Worm (Caenorhabditis elegans) whole organism, young adult: ENCODE results near the gene F26H11.8.

ENCODE experiments used
- B0035.1 ChIP-seq: sonication (generic microtip); optimal IDR thresholded peaks from 2 replicates; lab custom pipeline; 2016; ENCODE audit warnings: missing genetic modification characterization, mild to moderate bottlenecking, missing compliant biosample characterization, missing genotype, missing genetic modification reagents
- F10E7.11 ChIP-seq: sonication (generic microtip); optimal IDR thresholded peaks from 2 replicates; lab custom pipeline; 2017; ENCODE audit warnings: mild to moderate bottlenecking, missing genetic modification characterization, moderate library complexity, missing compliant biosample characterization
- F22D6.2 ChIP-seq: sonication (generic microtip); optimal IDR thresholded peaks from 2 replicates; lab custom pipeline; 2016; ENCODE audit warnings: mild to moderate bottlenecking, missing genetic modification characterization, missing compliant biosample characterization
- F33H1.4 ChIP-seq: fragments of 200-800 bp; sonication (Bioruptor generic); IDR thresholded peaks from 2 replicates; pipeline ENCODE4 v1.3.6; 2022; ENCODE audit warnings: missing genetic modification reagents, missing genetic modification characterization, missing compliant biosample characterization
- F52B5.7 ChIP-seq: sonication (generic microtip); optimal IDR thresholded peaks from 2 replicates; lab custom pipeline; 2016; ENCODE audit warnings: mild to moderate bottlenecking, missing genetic modification characterization, missing compliant biosample characterization
- F57A8.1 ChIP-seq: fragments of 200-800 bp; sonication (Bioruptor generic); optimal IDR thresholded peaks from 2 replicates; lab custom pipeline; 2018; ENCODE audit warnings: mild to moderate bottlenecking, missing genetic modification characterization, moderate library complexity, missing compliant biosample characterization
- akir-1 ChIP-seq: fragments of 200-800 bp; sonication (Bioruptor generic); optimal IDR thresholded peaks from 2 replicates; lab custom pipeline; 2018; ENCODE audit warnings: mild to moderate bottlenecking, missing genetic modification characterization, moderate library complexity, missing compliant biosample characterization
- ama-1 ChIP-seq, 3 experiments: fragments of 150-350 bp in 1 of 3; sonication (generic microtip) in 2 of 3; optimal IDR thresholded peaks; 2 replicates each; lab custom pipeline; 2014 to 2018; ENCODE audit warnings: missing biosample characterization in 2 of 3, missing genetic modification characterization in 2 of 3, missing genetic modification reagents in 2 of 3
- athp-1 ChIP-seq: sonication (generic microtip); optimal IDR thresholded peaks from 2 replicates; lab custom pipeline; 2017; ENCODE audit warnings: mild to moderate bottlenecking, missing genetic modification characterization, missing compliant biosample characterization
- attf-5 ChIP-seq: fragments of 200-800 bp; sonication (Bioruptor generic); optimal IDR thresholded peaks from 2 replicates; lab custom pipeline; 2018; ENCODE audit warnings: mild to moderate bottlenecking, missing genetic modification characterization, missing compliant biosample characterization
- ceh-100 ChIP-seq: fragments of 200-800 bp; sonication (Bioruptor generic); IDR thresholded peaks from 2 replicates; pipeline ENCODE4 v1.3.6; 2022; ENCODE audit warnings: missing genetic modification reagents, missing genetic modification characterization, missing compliant biosample characterization
- ceh-91 ChIP-seq: fragments of 200-800 bp; sonication (Bioruptor generic); IDR thresholded peaks from 2 replicates; pipeline ENCODE4 v1.3.6; 2022; ENCODE audit warnings: missing genetic modification reagents, missing genetic modification characterization, missing compliant biosample characterization
- dox-1 ChIP-seq: fragments of 200-800 bp; sonication (Bioruptor generic); IDR thresholded peaks from 2 replicates; pipeline ENCODE4 v1.3.6; 2022; ENCODE audit warnings: missing genetic modification reagents, missing genetic modification characterization, missing compliant biosample characterization
- dpl-1 ChIP-seq: fragments of 150-350 bp; optimal IDR thresholded peaks from 2 replicates; lab custom pipeline; 2014; ENCODE audit warnings: missing biosample characterization, missing genetic modification reagents, missing genetic modification characterization
- efl-1 ChIP-seq: fragments of 150-350 bp; optimal IDR thresholded peaks from 2 replicates; lab custom pipeline; 2014; ENCODE audit warnings: missing biosample characterization, missing genetic modification reagents, missing genetic modification characterization
- egl-18 ChIP-seq: fragments of 200-800 bp; sonication (Bioruptor generic); IDR thresholded peaks from 2 replicates; pipeline ENCODE4 v1.3.6; 2022; ENCODE audit warnings: missing genetic modification reagents, missing genetic modification characterization, missing compliant biosample characterization
- ekl-4 ChIP-seq: fragments of 200-800 bp; sonication (Bioruptor generic); IDR thresholded peaks from 2 replicates; pipeline ENCODE4 v1.3.6; 2022; ENCODE audit warnings: missing genetic modification reagents, missing genetic modification characterization, missing compliant biosample characterization
- him-1 ChIP-seq: sonication (generic microtip); optimal IDR thresholded peaks from 2 replicates; lab custom pipeline; 2016; ENCODE audit warnings: missing genotype, missing genetic modification reagents, missing genetic modification characterization, missing compliant biosample characterization
- lag-1 ChIP-seq: fragments of 200-800 bp; sonication (Bioruptor generic); IDR thresholded peaks from 2 replicates; pipeline ENCODE4 v1.3.6; 2022; ENCODE audit warnings: missing genetic modification reagents, missing genetic modification characterization, missing compliant biosample characterization
- lin-35 ChIP-seq, 3 experiments: fragments of 150-350 bp in 2 of 3; sonication (generic microtip) in 1 of 3; optimal IDR thresholded peaks; 2 replicates each; lab custom pipeline; 2014 to 2018; ENCODE audit warnings: missing biosample characterization in 3 of 3, missing genetic modification characterization in 3 of 3, missing genetic modification reagents in 3 of 3
- lin-54 ChIP-seq: fragments of 200-800 bp; sonication (Bioruptor generic); optimal IDR thresholded peaks from 2 replicates; lab custom pipeline; 2018; ENCODE audit warnings: mild to moderate bottlenecking, missing genetic modification characterization, missing compliant biosample characterization
- lsl-1 ChIP-seq: fragments of 200-800 bp; sonication (Bioruptor generic); optimal IDR thresholded peaks from 2 replicates; lab custom pipeline; 2018; ENCODE audit warnings: mild to moderate bottlenecking, missing genetic modification characterization, moderate library complexity, missing compliant biosample characterization
- madf-10 ChIP-seq: sonication (generic microtip); optimal IDR thresholded peaks from 2 replicates; lab custom pipeline; 2016; ENCODE audit warnings: mild to moderate bottlenecking, missing genetic modification characterization, missing compliant biosample characterization
- madf-6 ChIP-seq: fragments of 200-800 bp; sonication (Bioruptor generic); IDR thresholded peaks from 2 replicates; pipeline ENCODE4 v1.3.6; 2022; ENCODE audit warnings: missing genetic modification reagents, missing genetic modification characterization, missing compliant biosample characterization
- madf-8 ChIP-seq: fragments of 200-800 bp; sonication (Bioruptor generic); conservative IDR thresholded peaks from 2 replicates; pipeline ENCODE4 v1.3.6; 2022; ENCODE audit warnings: missing genetic modification reagents, missing genetic modification characterization, missing compliant biosample characterization
- mcd-1 ChIP-seq: fragments of 200-800 bp; sonication (Bioruptor generic); IDR thresholded peaks from 2 replicates; pipeline ENCODE4 v1.3.6; 2022; ENCODE audit warnings: missing genetic modification reagents, missing genetic modification characterization, missing compliant biosample characterization
- nfya-2 ChIP-seq: fragments of 200-800 bp; sonication (Bioruptor generic); IDR thresholded peaks from 2 replicates; pipeline ENCODE4 v1.3.6; 2022; ENCODE audit warnings: missing genetic modification reagents, missing genetic modification characterization, missing compliant biosample characterization
- nhr-27 ChIP-seq: fragments of 200-800 bp; sonication (Bioruptor generic); optimal IDR thresholded peaks from 2 replicates; lab custom pipeline; 2018; ENCODE audit warnings: mild to moderate bottlenecking, missing genetic modification characterization, moderate library complexity, missing compliant biosample characterization
- snpc-1.3 ChIP-seq: sonication (generic microtip); optimal IDR thresholded peaks from 2 replicates; lab custom pipeline; 2017; ENCODE audit warnings: missing genetic modification characterization, mild to moderate bottlenecking, missing compliant biosample characterization, antibody characterized with exemption, moderate library complexity, missing genotype, missing genetic modification reagents; ENCODE audit not compliant: insufficient read depth
- somi-1 ChIP-seq: fragments of 200-800 bp; sonication (Bioruptor generic); optimal IDR thresholded peaks from 2 replicates; lab custom pipeline; 2018; ENCODE audit warnings: mild to moderate bottlenecking, missing genetic modification characterization, missing compliant biosample characterization
- sptf-2 ChIP-seq: fragments of 200-800 bp; sonication (Bioruptor generic); optimal IDR thresholded peaks from 2 replicates; lab custom pipeline; 2018; ENCODE audit warnings: mild to moderate bottlenecking, missing genetic modification characterization, missing compliant biosample characterization
- tbp1 ChIP-seq: fragments of 200-800 bp; sonication (Bioruptor generic); optimal IDR thresholded peaks from 2 replicates; lab custom pipeline; 2018; ENCODE audit warnings: mild to moderate bottlenecking, missing genetic modification characterization, missing compliant biosample characterization
- tlf-1 ChIP-seq: fragments of 200-800 bp; sonication (Bioruptor generic); optimal IDR thresholded peaks from 2 replicates; lab custom pipeline; 2018; ENCODE audit warnings: mild to moderate bottlenecking, missing genetic modification characterization, missing compliant biosample characterization
- unc-130 ChIP-seq: sonication (generic microtip); optimal IDR thresholded peaks from 2 replicates; lab custom pipeline; 2016; ENCODE audit warnings: missing genetic modification reagents, missing genetic modification characterization, missing compliant biosample characterization
- unc-62 ChIP-seq: fragments of 150-350 bp; optimal IDR thresholded peaks from 2 replicates; lab custom pipeline; 2014; ENCODE audit warnings: missing biosample characterization, missing genetic modification reagents, missing genetic modification characterization
- xnd-1 ChIP-seq: sonication (generic microtip); optimal IDR thresholded peaks from 2 replicates; lab custom pipeline; 2016; ENCODE audit warnings: missing genotype, missing genetic modification reagents, missing genetic modification characterization, missing compliant biosample characterization
- zfh-2 ChIP-seq: fragments of 200-800 bp; sonication (Bioruptor generic); conservative IDR thresholded peaks from 2 replicates; pipeline ENCODE4 v1.3.6; 2022; ENCODE audit warnings: missing genetic modification reagents, missing genetic modification characterization, missing compliant biosample characterization
- zim-3 ChIP-seq: sonication (generic microtip); optimal IDR thresholded peaks from 2 replicates; lab custom pipeline; 2017; ENCODE audit warnings: mild to moderate bottlenecking, missing genetic modification characterization, moderate library complexity, missing compliant biosample characterization
- ztf-26 ChIP-seq: sonication (generic microtip); optimal IDR thresholded peaks from 2 replicates; lab custom pipeline; 2017; ENCODE audit warnings: missing genetic modification characterization, missing compliant biosample characterization

The F26H11.8 gene

ce11 chrII:14406117-14406935 lies 18.0 kb downstream of the F26H11.8 start:
- TF ChIP-seq unc-62 (GFP tag; lab: Kevin White, UChicago) (no peak), ama-1 (optimal IDR thresholded peaks at IDR 0.05; lab: Kevin White, UChicago) (peak; percentile 40), ama-1 (GFP tag; optimal IDR thresholded peaks at IDR 0.05; lab: Kevin White, UChicago) (no peak), zfh-2 (peak; percentile 75), F10E7.11 (peak; percentile 24)

ce11 chrII:14407332-14408270 lies 19.3 kb downstream of the F26H11.8 start:
- TF ChIP-seq him-1 (tag; lab: Kevin White, UChicago) (peak; percentile 3), efl-1 (peak; percentile 61), lsl-1 (GFP tag; lab: Kevin White, UChicago) (peak; percentile 75), F33H1.4 (GFP tag; lab: Robert Waterston, UW) (0 out of 2 replicates have a peak, but pooled peaks have one; percentile 28), madf-8 (GFP tag; lab: Robert Waterston, UW) (peak; percentile 42), athp-1 (no peak), ama-1 (optimal IDR thresholded peaks at IDR 0.05; lab: Kevin White, UChicago) (peak; percentile 92), ama-1 (GFP tag; optimal IDR thresholded peaks at IDR 0.05; lab: Kevin White, UChicago) (no peak), akir-1 (GFP tag; lab: Kevin White, UChicago) (no peak), tlf-1 (GFP tag; lab: Kevin White, UChicago) (no peak), F52B5.7 (no peak), madf-6 (GFP tag; lab: Robert Waterston, UW) (peak; percentile 50; the same call in 1 of the 2 replicates), B0035.1 (no peak), F57A8.1 (GFP tag; lab: Kevin White, UChicago) (no peak), ztf-26 (peak; percentile 68), madf-10 (tag; lab: Kevin White, UChicago) (no peak), zim-3 (tag; lab: Kevin White, UChicago) (no peak), tbp1 (GFP tag; lab: Kevin White, UChicago) (peak; percentile 1), egl-18 (GFP tag; lab: Robert Waterston, UW) (no peak), sptf-2 (no peak), lin-54 (GFP tag; lab: Kevin White, UChicago) (peak; percentile 45), F22D6.2 (tag; lab: Kevin White, UChicago) (no peak)

- TF ChIP-seq zfh-2 (no peak), nfya-2 (GFP tag; lab: Robert Waterston, UW) (no peak), attf-5 (no peak), lsl-1 (GFP tag; lab: Kevin White, UChicago) (peak; percentile 70)
Observed at ce11 chrII:14408312-14408711, 20.0 kb downstream of the F26H11.8 start, which contains the start of gene F26H11.4. Gene F26H11.4 (plus strand): TSS chrII:14408612.

ce11 chrII:14410768-14411167 lies 22.5 kb downstream of the F26H11.8 start, which contains the start of gene dsb-2:
Gene dsb-2 (plus strand): TSS chrII:14411095.
- TF ChIP-seq snpc-1.3 (peak; percentile 16), athp-1 (peak; percentile 19), unc-130 (GFP tag; lab: Kevin White, UChicago) (peak; percentile 39), ceh-91 (peak; percentile 72; the same call in 1 of the 2 replicates), xnd-1 (tag; lab: Kevin White, UChicago) (peak; percentile 96), madf-6 (GFP tag; lab: Robert Waterston, UW) (peak; percentile 97), mcd-1 (peak; percentile 60), tlf-1 (GFP tag; lab: Kevin White, UChicago) (peak; percentile 24), dpl-1 (GFP tag; lab: Kevin White, UChicago) (peak; percentile 29), ekl-4 (GFP tag; lab: Robert Waterston, UW) (peak; percentile 35; the same call in 1 of the 2 replicates), ceh-100 (GFP tag; lab: Robert Waterston, UW) (peak; percentile 20; the same call in 1 of the 2 replicates), somi-1 (no peak), F33H1.4 (GFP tag; lab: Robert Waterston, UW) (peak; percentile 96), lin-35 (GFP tag; optimal IDR thresholded peaks at IDR 0.05; lab: Kevin White, UChicago) (no peak), lag-1 (GFP tag; lab: Robert Waterston, UW) (no peak), dox-1 (GFP tag; lab: Robert Waterston, UW) (peak; percentile 70; the same call in 1 of the 2 replicates), lin-54 (GFP tag; lab: Kevin White, UChicago) (peak; percentile 84), efl-1 (peak; percentile 58), nhr-27 (no peak)
